Worm (Caenorhabditis elegans) whole organism, L3 larva: ENCODE measurements around the gene ugt-11.
"Not testable (repeated sequence)": the region's sequence is repeated elsewhere in the genome, so short reads cannot be mapped to it uniquely, and the experiment has no call there.

Source experiments
- R02D3.7 ChIP-seq: fragments of 150-350 bp; optimal IDR thresholded peaks from 2 replicates; lab custom pipeline; 2014; ENCODE audit warnings: missing biosample characterization, missing genetic modification characterization
- ZK546.5 ChIP-seq: sonication (generic microtip); optimal IDR thresholded peaks from 2 replicates; lab custom pipeline; 2017; ENCODE audit warnings: missing biosample characterization, missing genetic modification characterization
- ama-1 ChIP-seq: fragments of 150-350 bp; optimal IDR thresholded peaks from 2 replicates; lab custom pipeline; 2018
- ceh-28 ChIP-seq: fragments of 150-350 bp; optimal IDR thresholded peaks from 2 replicates; lab custom pipeline; 2014; ENCODE audit warnings: missing biosample characterization, missing genetic modification reagents, missing genetic modification characterization
- ceh-82 ChIP-seq: fragments of 150-350 bp; optimal IDR thresholded peaks from 2 replicates; lab custom pipeline; 2014; ENCODE audit warnings: missing biosample characterization, missing genetic modification characterization
- egl-27 ChIP-seq: sonication (generic microtip); optimal IDR thresholded peaks from 4 replicates; lab custom pipeline; 2017; ENCODE audit warnings: missing biosample characterization, missing genetic modification reagents, missing genetic modification characterization
- egl-5 ChIP-seq: fragments of 150-350 bp; optimal IDR thresholded peaks from 2 replicates; lab custom pipeline; 2017; ENCODE audit warnings: missing biosample characterization, missing genetic modification reagents, missing genetic modification characterization, inconsistent platforms
- elt-1 ChIP-seq: fragments of 150-350 bp; optimal IDR thresholded peaks from 2 replicates; lab custom pipeline; 2014; ENCODE audit warnings: missing biosample characterization, missing genetic modification characterization
- eor-1 ChIP-seq, 2 experiments: fragments of 150-350 bp; optimal IDR thresholded peaks; 2 replicates each; lab custom pipeline; 2014 to 2018; ENCODE audit warnings: missing biosample characterization in 2 of 2, missing genetic modification characterization in 2 of 2
- fkh-10 ChIP-seq: sonication (generic microtip); optimal IDR thresholded peaks from 2 replicates; lab custom pipeline; 2017; ENCODE audit warnings: missing biosample characterization, missing genetic modification reagents, missing genetic modification characterization
- fos-1 ChIP-seq: fragments of 150-350 bp; optimal IDR thresholded peaks from 2 replicates; lab custom pipeline; 2014; ENCODE audit warnings: missing biosample characterization, missing genetic modification characterization
- hmg-11 ChIP-seq: sonication (generic microtip); optimal IDR thresholded peaks from 2 replicates; lab custom pipeline; 2016; ENCODE audit warnings: missing genetic modification characterization, missing compliant biosample characterization
- jun-1 ChIP-seq: fragments of 150-350 bp; optimal IDR thresholded peaks from 2 replicates; lab custom pipeline; 2014; ENCODE audit warnings: missing biosample characterization, missing genetic modification reagents, missing genetic modification characterization
- lin-15B ChIP-seq: fragments of 150-350 bp; optimal IDR thresholded peaks from 2 replicates; lab custom pipeline; 2014; ENCODE audit warnings: missing biosample characterization, missing genetic modification characterization
- lin-39 ChIP-seq: fragments of 150-350 bp; optimal IDR thresholded peaks from 2 replicates; lab custom pipeline; 2018; ENCODE audit warnings: missing biosample characterization, missing genetic modification reagents, missing genetic modification characterization
- mdl-1 ChIP-seq: fragments of 150-350 bp; optimal IDR thresholded peaks from 2 replicates; lab custom pipeline; 2014; ENCODE audit warnings: missing biosample characterization, missing genetic modification characterization
- mml-1 ChIP-seq: fragments of 150-350 bp; sonication (generic microtip); optimal IDR thresholded peaks from 3 replicates; lab custom pipeline; 2014; ENCODE audit warnings: missing biosample characterization, missing genetic modification characterization
- nhr-11 ChIP-seq: fragments of 150-350 bp; optimal IDR thresholded peaks from 2 replicates; lab custom pipeline; 2014; ENCODE audit warnings: missing biosample characterization, missing genetic modification characterization
- nhr-12 ChIP-seq: fragments of 150-350 bp; optimal IDR thresholded peaks from 2 replicates; lab custom pipeline; 2014; ENCODE audit warnings: missing biosample characterization, missing genetic modification characterization
- nhr-23 ChIP-seq: fragments of 150-350 bp; optimal IDR thresholded peaks from 2 replicates; lab custom pipeline; 2014; ENCODE audit warnings: missing biosample characterization, missing genetic modification reagents, missing genetic modification characterization
- nhr-25 ChIP-seq: sonication (generic microtip); optimal IDR thresholded peaks from 2 replicates; lab custom pipeline; 2017; ENCODE audit warnings: missing biosample characterization, missing genetic modification characterization
- nhr-28 ChIP-seq: fragments of 150-350 bp; optimal IDR thresholded peaks from 2 replicates; lab custom pipeline; 2014; ENCODE audit warnings: missing biosample characterization, missing genetic modification characterization
- nhr-43 ChIP-seq: sonication (generic microtip); optimal IDR thresholded peaks from 2 replicates; lab custom pipeline; 2016; ENCODE audit warnings: mild to moderate bottlenecking, missing genetic modification characterization, missing compliant biosample characterization; ENCODE audit not compliant: poor library complexity, severe bottlenecking
- nhr-67 ChIP-seq: fragments of 150-350 bp; optimal IDR thresholded peaks from 2 replicates; lab custom pipeline; 2014; ENCODE audit warnings: missing biosample characterization, missing genetic modification characterization
- pqm-1 ChIP-seq: fragments of 150-350 bp; optimal IDR thresholded peaks from 2 replicates; lab custom pipeline; 2017; ENCODE audit warnings: missing biosample characterization, missing genetic modification characterization, inconsistent platforms
- snpc-4 ChIP-seq: fragments of 150-350 bp; optimal IDR thresholded peaks from 2 replicates; lab custom pipeline; 2014; ENCODE audit warnings: missing biosample characterization, missing genetic modification characterization
- unc-39 ChIP-seq: sonication (generic microtip); optimal IDR thresholded peaks from 4 replicates; lab custom pipeline; 2017; ENCODE audit warnings: missing biosample characterization, missing genetic modification characterization
- unc-62 ChIP-seq: fragments of 150-350 bp; sonication (generic microtip); optimal IDR thresholded peaks from 4 replicates; lab custom pipeline; 2014; ENCODE audit warnings: missing biosample characterization, missing genetic modification reagents, missing genetic modification characterization
- zag-1 ChIP-seq: fragments of 150-350 bp; optimal IDR thresholded peaks from 2 replicates; lab custom pipeline; 2014; ENCODE audit warnings: missing biosample characterization, missing genetic modification characterization
- ztf-11 ChIP-seq: fragments of 150-350 bp; optimal IDR thresholded peaks from 2 replicates; lab custom pipeline; 2014; ENCODE audit warnings: missing biosample characterization, missing genetic modification characterization
- ztf-4 ChIP-seq: fragments of 150-350 bp; optimal IDR thresholded peaks from 2 replicates; lab custom pipeline; 2014; ENCODE audit warnings: missing biosample characterization, missing genetic modification characterization

Gene ugt-11

DNA sequence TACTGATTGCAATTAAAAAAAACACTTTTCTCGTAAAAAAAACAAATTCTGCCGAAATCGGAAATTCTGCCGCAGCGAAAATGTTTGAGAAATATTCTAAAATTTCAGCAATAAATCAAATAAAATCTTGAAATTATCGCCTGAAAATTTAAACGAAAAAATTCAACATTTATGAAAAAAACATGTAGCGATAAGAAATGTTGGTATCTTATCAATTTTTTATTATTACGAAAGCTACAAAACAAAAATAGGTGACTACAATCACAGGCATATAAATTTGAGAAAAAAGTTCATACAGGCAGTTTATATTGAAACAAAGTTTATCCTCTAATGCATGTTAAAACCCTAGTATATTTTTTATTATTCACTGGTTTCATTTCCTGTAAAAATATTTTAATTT, 11.1 kb upstream of the ugt-11 start, which contains the start of gene ugt-14:
Gene ugt-14 (plus strand): TSS at position 301 of the 400 bp plus-strand sequence.
- no peak for TF ChIP-seq lin-15B
- no peak for TF ChIP-seq ama-1 (lab: Kevin White, UChicago)
- TF ChIP-seq hmg-11 (tag; lab: Kevin White, UChicago): no peak
- no peak for TF ChIP-seq lin-39
- no peak for TF ChIP-seq unc-62 (GFP tag; lab: Kevin White, UChicago)
- no peak for TF ChIP-seq mdl-1
- TF ChIP-seq ceh-82 (tag; lab: Kevin White, UChicago): no peak
- no peak for TF ChIP-seq jun-1 (tag; lab: Kevin White, UChicago)

DNA sequence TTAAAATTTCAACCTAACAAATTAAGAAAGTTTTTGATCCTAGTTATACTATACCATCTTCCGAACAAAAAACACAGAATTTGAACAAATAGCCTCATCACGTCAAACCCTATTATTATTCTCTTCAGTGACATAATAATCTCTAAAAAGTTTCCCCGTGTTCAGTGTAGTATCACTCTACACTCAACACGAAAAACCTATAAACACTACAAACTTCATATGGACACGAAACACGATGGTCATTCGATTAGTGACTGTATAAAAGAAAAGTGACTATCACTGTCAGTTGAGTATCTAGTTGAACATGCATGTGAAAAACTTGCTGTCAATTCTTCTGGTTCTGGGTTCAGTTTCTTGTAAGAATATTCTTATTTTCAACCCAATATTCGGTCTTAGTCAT, 8.8 kb upstream of the ugt-11 start, which contains the start of gene ugt-8:
Gene ugt-8 (plus strand): TSS at position 235 of the 400 bp plus-strand sequence.
- no peak for TF ChIP-seq jun-1 (tag; lab: Kevin White, UChicago)
- no peak for TF ChIP-seq eor-1 (tag; optimal IDR thresholded peaks at IDR 0.05; lab: Kevin White, UChicago)
- TF ChIP-seq ama-1 (lab: Kevin White, UChicago): no peak
- TF ChIP-seq ceh-28 (tag; lab: Kevin White, UChicago): no peak
- TF ChIP-seq ztf-11 (tag; lab: Kevin White, UChicago): no peak
- no peak for TF ChIP-seq nhr-43
- TF ChIP-seq nhr-23 (tag; lab: Kevin White, UChicago): no peak
- TF ChIP-seq R02D3.7 (tag; lab: Kevin White, UChicago): no peak
- no peak for TF ChIP-seq lin-15B

DNA sequence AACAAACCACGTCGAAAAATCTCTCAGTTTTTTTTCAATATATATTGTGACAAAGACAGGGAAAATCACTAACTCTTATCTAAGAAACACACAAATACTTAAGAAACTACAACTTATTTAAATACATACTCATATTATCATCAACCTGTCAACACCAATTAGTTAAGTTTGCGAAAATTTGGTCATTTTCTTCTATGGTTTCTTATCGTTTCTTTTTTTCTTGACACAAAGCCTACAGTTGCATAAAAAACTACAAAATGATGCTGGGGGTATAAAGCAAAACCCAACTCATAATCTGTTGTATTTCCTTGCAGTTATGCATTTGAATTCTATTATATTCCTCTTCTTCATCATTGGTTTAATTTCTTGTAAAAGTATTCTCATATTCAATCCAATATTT, 6.2 kb upstream of the ugt-11 start, which contains the start of gene ugt-67:
Gene ugt-67 (plus strand): TSS at position 301 of the 400 bp plus-strand sequence.
- TF ChIP-seq fkh-10 (GFP tag; lab: Kevin White, UChicago): no peak
- no peak for TF ChIP-seq fos-1 (tag; lab: Kevin White, UChicago)
- no peak for TF ChIP-seq elt-1 (tag; lab: Kevin White, UChicago)
- no peak for TF ChIP-seq ceh-28 (tag; lab: Kevin White, UChicago)
- no peak for TF ChIP-seq egl-27 (tag; lab: Kevin White, UChicago)
- TF ChIP-seq zag-1 (tag; lab: Kevin White, UChicago): no peak
- TF ChIP-seq ceh-82 (tag; lab: Kevin White, UChicago): no peak
- no peak for TF ChIP-seq unc-39 (tag; lab: Kevin White, UChicago)
- no peak for TF ChIP-seq mml-1 (tag; lab: Kevin White, UChicago)
- TF ChIP-seq nhr-12 (tag; lab: Kevin White, UChicago): no peak

DNA sequence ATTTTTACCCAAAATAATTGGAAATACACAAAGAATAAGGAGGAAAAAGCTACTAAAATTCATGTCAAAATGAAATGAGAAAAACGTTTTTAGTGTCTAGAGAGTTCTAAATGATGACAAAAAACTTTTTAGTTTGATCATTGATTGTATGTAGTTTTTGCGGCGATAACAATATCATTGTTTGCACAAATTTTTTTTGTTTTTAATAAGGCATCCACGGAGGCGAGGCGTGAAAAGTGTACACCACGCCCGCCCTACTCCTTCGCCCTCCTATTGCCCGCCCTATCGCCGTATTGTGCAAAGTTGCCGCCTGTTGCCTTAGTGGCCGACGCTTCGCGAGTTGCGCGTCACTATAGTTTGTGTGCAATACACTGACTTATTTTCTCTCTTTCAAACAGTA, 5.1 kb upstream of the ugt-11 start, which contains the start of gene ugt-10:
Gene ugt-10 (minus strand): TSS at position 101 of the 400 bp plus-strand sequence.
- TF ChIP-seq ztf-4; nhr-23 (tag; lab: Kevin White, UChicago); jun-1 (tag; lab: Kevin White, UChicago): not testable (repeated sequence)

DNA sequence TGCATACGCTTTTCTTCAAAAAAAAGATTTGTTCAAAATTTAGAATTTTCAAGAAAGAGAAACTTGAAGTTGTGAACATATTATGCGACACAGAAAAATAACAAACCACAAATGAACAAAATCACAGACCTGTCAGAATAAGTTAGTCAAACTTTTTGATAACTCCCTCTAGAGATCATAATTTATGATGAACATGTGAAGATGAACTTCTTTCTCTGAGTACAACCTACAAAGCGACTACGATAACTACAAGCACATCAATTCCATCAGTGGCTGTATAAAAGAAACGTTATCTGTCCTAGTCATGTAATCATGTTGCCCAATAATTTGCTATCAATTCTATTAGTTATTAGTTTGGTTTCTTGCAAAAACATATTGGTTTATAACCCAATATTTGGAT, 873 bp upstream of the ugt-11 start, which contains the start of gene ugt-9:
Gene ugt-9 (plus strand): TSS at position 305 of the 400 bp plus-strand sequence.
- TF ChIP-seq unc-62 (GFP tag; lab: Kevin White, UChicago): no peak
- TF ChIP-seq zag-1 (tag; lab: Kevin White, UChicago): no peak
- TF ChIP-seq ZK546.5: no peak
- TF ChIP-seq nhr-25 (tag; lab: Kevin White, UChicago): peak; percentile 16
- TF ChIP-seq, all 47 proteins: peak for 1

DNA sequence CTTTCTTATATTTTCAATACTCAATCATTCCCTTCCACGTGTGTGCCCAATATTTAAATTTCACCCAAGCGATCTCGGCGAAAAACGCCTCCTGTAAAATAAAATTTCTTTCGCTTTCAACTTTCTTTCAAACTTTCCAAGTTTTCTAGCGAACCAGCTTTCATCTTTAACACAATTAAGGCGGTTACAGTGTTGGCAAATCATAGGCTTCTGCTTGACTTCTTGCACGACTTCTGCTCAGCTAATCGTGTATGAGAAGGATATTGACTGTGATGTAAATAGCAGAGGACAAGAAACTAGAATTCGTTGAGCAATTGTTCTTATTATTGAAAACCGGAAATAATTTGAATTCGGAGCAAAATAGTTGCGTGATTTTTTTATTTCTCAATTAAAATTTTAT, 3.6 kb downstream of the ugt-11 start:
- TF ChIP-seq nhr-28 (tag; lab: Kevin White, UChicago): no peak
- TF ChIP-seq pqm-1 (tag; lab: Kevin White, UChicago): no peak
- no peak for TF ChIP-seq snpc-4 (tag; lab: Kevin White, UChicago)
- TF ChIP-seq unc-62 (GFP tag; lab: Kevin White, UChicago): no peak
- TF ChIP-seq nhr-12 (tag; lab: Kevin White, UChicago): no peak
- TF ChIP-seq eor-1 (tag; optimal IDR thresholded peaks at IDR 0.05; lab: Kevin White, UChicago): no peak
- no peak for TF ChIP-seq elt-1 (tag; lab: Kevin White, UChicago)
- TF ChIP-seq ama-1 (lab: Kevin White, UChicago): no peak
- no peak for TF ChIP-seq ceh-82 (tag; lab: Kevin White, UChicago)
- TF ChIP-seq nhr-67: no peak
- no peak for TF ChIP-seq nhr-25 (tag; lab: Kevin White, UChicago)
- no peak for TF ChIP-seq ztf-11 (tag; lab: Kevin White, UChicago)
- no peak for TF ChIP-seq fkh-10 (GFP tag; lab: Kevin White, UChicago)
- TF ChIP-seq ZK546.5: no peak
- TF ChIP-seq jun-1 (tag; lab: Kevin White, UChicago): no peak
- no peak for TF ChIP-seq ceh-28 (tag; lab: Kevin White, UChicago)
- TF ChIP-seq nhr-11 (tag; lab: Kevin White, UChicago): no peak
- no peak for TF ChIP-seq egl-27 (tag; lab: Kevin White, UChicago)
- TF ChIP-seq egl-5: no peak
- no peak for TF ChIP-seq mml-1 (tag; lab: Kevin White, UChicago)
